Worm (Caenorhabditis elegans) whole organism, early embryonic: ENCODE data around the gene Y55F3BR.11.
A peak's percentile ranks its signal among the peaks of the same experiment; 100 is the strongest.

Experiments used
- B0310.2 ChIP-seq: sonication (generic microtip); optimal IDR thresholded peaks from 2 replicates; lab custom pipeline; 2016; ENCODE audit warnings: mild to moderate bottlenecking, missing genetic modification characterization, missing compliant biosample characterization
- F13C5.2 ChIP-seq: sonication (generic microtip); optimal IDR thresholded peaks from 2 replicates; lab custom pipeline; 2017; ENCODE audit warnings: mild to moderate bottlenecking, missing genetic modification characterization, inconsistent platforms, missing compliant biosample characterization
- ama-1 ChIP-seq: fragments of 150-350 bp; optimal IDR thresholded peaks from 2 replicates; lab custom pipeline; 2014
- ceh-36 ChIP-seq: sonication (generic microtip); optimal IDR thresholded peaks from 2 replicates; lab custom pipeline; 2016; ENCODE audit warnings: missing genetic modification characterization, inconsistent platforms, missing compliant biosample characterization
- ets-7 ChIP-seq: sonication (generic microtip); optimal IDR thresholded peaks from 2 replicates; lab custom pipeline; 2016; ENCODE audit warnings: missing genotype, missing genetic modification characterization, missing compliant biosample characterization
- flt-1 ChIP-seq: fragments of 200-800 bp; sonication (Bioruptor generic); IDR thresholded peaks from 2 replicates; pipeline ENCODE4 v1.3.6; 2022; ENCODE audit warnings: missing genetic modification characterization, missing compliant biosample characterization
- hmbx-1 ChIP-seq: sonication (generic microtip); optimal IDR thresholded peaks from 2 replicates; lab custom pipeline; 2016; ENCODE audit warnings: mild to moderate bottlenecking, missing genetic modification characterization, missing compliant biosample characterization
- hmg-4 ChIP-seq: fragments of 200-800 bp; sonication (Bioruptor generic); optimal IDR thresholded peaks from 2 replicates; lab custom pipeline; 2018; ENCODE audit warnings: mild to moderate bottlenecking, missing genetic modification characterization, missing compliant biosample characterization
- hnd-1 ChIP-seq: sonication (generic microtip); optimal IDR thresholded peaks from 2 replicates; lab custom pipeline; 2016; ENCODE audit warnings: missing genetic modification characterization, missing compliant biosample characterization
- pes-1 ChIP-seq: fragments of 200-800 bp; sonication (Bioruptor generic); IDR thresholded peaks from 2 replicates; pipeline ENCODE4 v1.3.6; 2022; ENCODE audit warnings: missing genetic modification reagents, missing genetic modification characterization, missing compliant biosample characterization
- sea-1 ChIP-seq: fragments of 200-800 bp; sonication (Bioruptor generic); conservative IDR thresholded peaks from 2 replicates; pipeline ENCODE4 v1.3.6; 2022; ENCODE audit warnings: missing genetic modification characterization, missing compliant biosample characterization

ce11 chrIV:842630-843029 is 12.4 kb upstream of the Y55F3BR.11 start:
- TF ChIP-seq hmg-4, result peak; percentile 45
- no peak for TF ChIP-seq ets-7 (tag; lab: Kevin White, UChicago)
- TF ChIP-seq ama-1 (lab: Kevin White, UChicago), result no peak
- peak; percentile 51 for TF ChIP-seq hnd-1 (tag; lab: Kevin White, UChicago)
- TF ChIP-seq B0310.2 (tag; lab: Kevin White, UChicago), result peak; percentile 15
- TF ChIP-seq pes-1 (GFP tag; lab: Robert Waterston, UW), result peak; percentile 75
- peak; percentile 52 for TF ChIP-seq ceh-36 (tag; lab: Kevin White, UChicago)
- TF ChIP-seq flt-1 (GFP tag; lab: Robert Waterston, UW), result peak; percentile 62
- peak; percentile 65; the same call in 1 of the 2 replicates for TF ChIP-seq sea-1
- no peak for TF ChIP-seq hmbx-1
- peak; percentile 70 for TF ChIP-seq F13C5.2
